Worm (Caenorhabditis elegans) whole organism, L2 larva: ENCODE measurements around the gene T09A5.15.

ENCODE experiments used
- C34F6.9 ChIP-seq: fragments of 150-350 bp; optimal IDR thresholded peaks from 2 replicates; lab custom pipeline; 2014; ENCODE audit warnings: missing biosample characterization, missing genetic modification characterization
- F13H6.1 ChIP-seq: sonication (generic microtip); optimal IDR thresholded peaks from 2 replicates; lab custom pipeline; 2016; ENCODE audit warnings: missing genetic modification characterization, missing compliant biosample characterization
- R02D3.7 ChIP-seq: fragments of 150-350 bp; optimal IDR thresholded peaks from 2 replicates; lab custom pipeline; 2014; ENCODE audit warnings: missing biosample characterization, missing genetic modification characterization
- Y55F3AM.14 ChIP-seq: fragments of 200-800 bp; sonication (Bioruptor generic); optimal IDR thresholded peaks from 2 replicates; lab custom pipeline; 2018; ENCODE audit warnings: mild to moderate bottlenecking, missing genetic modification characterization, missing compliant biosample characterization
- alr-1 ChIP-seq: fragments of 150-350 bp; optimal IDR thresholded peaks from 2 replicates; lab custom pipeline; 2014; ENCODE audit warnings: missing biosample characterization, missing genetic modification characterization
- ama-1 ChIP-seq: fragments of 150-350 bp; optimal IDR thresholded peaks from 2 replicates; lab custom pipeline; 2018; ENCODE audit warnings: inconsistent platforms
- blmp-1 ChIP-seq: sonication (generic microtip); optimal IDR thresholded peaks from 2 replicates; lab custom pipeline; 2017; ENCODE audit warnings: missing genetic modification characterization, mild to moderate bottlenecking, missing compliant biosample characterization, antibody characterized with exemption, moderate library complexity; ENCODE audit not compliant: insufficient read depth
- ceh-16 ChIP-seq: fragments of 150-350 bp; optimal IDR thresholded peaks from 2 replicates; lab custom pipeline; 2014; ENCODE audit warnings: missing biosample characterization, missing genetic modification characterization
- crh-2 ChIP-seq: sonication (generic microtip); optimal IDR thresholded peaks from 2 replicates; lab custom pipeline; 2017; ENCODE audit warnings: missing biosample characterization, missing genetic modification characterization
- egl-27 ChIP-seq: sonication (generic microtip); optimal IDR thresholded peaks from 3 replicates; lab custom pipeline; 2017; ENCODE audit warnings: missing biosample characterization, missing genetic modification reagents, missing genetic modification characterization
- elt-1 ChIP-seq: fragments of 150-350 bp; optimal IDR thresholded peaks from 2 replicates; lab custom pipeline; 2014; ENCODE audit warnings: missing biosample characterization, missing genetic modification characterization
- elt-3 ChIP-seq: sonication (generic microtip); optimal IDR thresholded peaks from 2 replicates; lab custom pipeline; 2017; ENCODE audit warnings: missing biosample characterization, missing genetic modification characterization
- fos-1 ChIP-seq: fragments of 150-350 bp; optimal IDR thresholded peaks from 2 replicates; lab custom pipeline; 2014; ENCODE audit warnings: missing biosample characterization, missing genetic modification characterization
- gmeb-1 ChIP-seq: fragments of 150-350 bp; optimal IDR thresholded peaks from 2 replicates; lab custom pipeline; 2014; ENCODE audit warnings: missing biosample characterization, missing genetic modification characterization
- lin-11 ChIP-seq: fragments of 150-350 bp; sonication (generic microtip); optimal IDR thresholded peaks from 2 replicates; lab custom pipeline; 2014; ENCODE audit warnings: missing biosample characterization, missing genetic modification characterization, inconsistent platforms, mixed read lengths
- lin-13 ChIP-seq: fragments of 150-350 bp; optimal IDR thresholded peaks from 2 replicates; lab custom pipeline; 2014; ENCODE audit warnings: missing biosample characterization, missing genetic modification reagents, missing genetic modification characterization
- lin-39 ChIP-seq: fragments of 150-350 bp; optimal IDR thresholded peaks from 2 replicates; lab custom pipeline; 2014; ENCODE audit warnings: missing biosample characterization, missing genetic modification reagents, missing genetic modification characterization
- lsy-2 ChIP-seq, 2 experiments: fragments of 150-350 bp in 1 of 2; sonication (generic microtip) in 1 of 2; optimal IDR thresholded peaks; 2 replicates each; lab custom pipeline; 2014 to 2017; ENCODE audit warnings: missing biosample characterization in 2 of 2, missing genetic modification characterization in 2 of 2
- mab-5 ChIP-seq: fragments of 150-350 bp; optimal IDR thresholded peaks from 2 replicates; lab custom pipeline; 2014; ENCODE audit warnings: missing biosample characterization, missing genetic modification characterization
- mbf-1 ChIP-seq: sonication (generic microtip); optimal IDR thresholded peaks from 2 replicates; lab custom pipeline; 2017; ENCODE audit warnings: missing biosample characterization, missing genetic modification characterization
- mdl-1 ChIP-seq, 2 experiments: fragments of 150-350 bp in 1 of 2; sonication (generic microtip) in 1 of 2; optimal IDR thresholded peaks; 2 replicates each; lab custom pipeline; 2017; ENCODE audit warnings: missing biosample characterization in 2 of 2, missing genetic modification characterization in 2 of 2
- nhr-10 ChIP-seq: sonication (generic microtip); optimal IDR thresholded peaks from 2 replicates; lab custom pipeline; 2017; ENCODE audit warnings: missing biosample characterization, missing genetic modification characterization
- nhr-11 ChIP-seq: fragments of 150-350 bp; optimal IDR thresholded peaks from 2 replicates; lab custom pipeline; 2014; ENCODE audit warnings: missing biosample characterization, missing genetic modification characterization
- nhr-129 ChIP-seq: fragments of 150-350 bp; optimal IDR thresholded peaks from 2 replicates; lab custom pipeline; 2014; ENCODE audit warnings: missing biosample characterization, missing genetic modification characterization
- nhr-23 ChIP-seq: fragments of 150-350 bp; optimal IDR thresholded peaks from 2 replicates; lab custom pipeline; 2014; ENCODE audit warnings: missing biosample characterization, missing genetic modification reagents, missing genetic modification characterization
- nhr-25 ChIP-seq: fragments of 150-350 bp; sonication (generic microtip); optimal IDR thresholded peaks from 3 replicates; lab custom pipeline; 2014; ENCODE audit warnings: missing biosample characterization, missing genetic modification characterization
- nhr-6 ChIP-seq: fragments of 150-350 bp; optimal IDR thresholded peaks from 2 replicates; lab custom pipeline; 2014; ENCODE audit warnings: missing biosample characterization, missing genetic modification characterization
- nhr-77 ChIP-seq: fragments of 150-350 bp; optimal IDR thresholded peaks from 2 replicates; lab custom pipeline; 2014; ENCODE audit warnings: missing biosample characterization, missing genetic modification characterization
- peb-1 ChIP-seq: fragments of 150-350 bp; optimal IDR thresholded peaks from 2 replicates; lab custom pipeline; 2014; ENCODE audit warnings: missing biosample characterization, missing genetic modification characterization
- sem-4 ChIP-seq: fragments of 150-350 bp; optimal IDR thresholded peaks from 2 replicates; lab custom pipeline; 2014; ENCODE audit warnings: missing biosample characterization, missing genetic modification reagents, missing genetic modification characterization
- skn-1 ChIP-seq: sonication (generic microtip); optimal IDR thresholded peaks from 2 replicates; lab custom pipeline; 2017; ENCODE audit warnings: missing biosample characterization, missing genetic modification characterization
- sma-9 ChIP-seq, 2 experiments: fragments of 150-350 bp in 1 of 2; sonication (generic microtip) in 1 of 2; optimal IDR thresholded peaks; 2 replicates each; lab custom pipeline; 2014 to 2016; ENCODE audit warnings: missing genetic modification characterization in 2 of 2, mild to moderate bottlenecking in 1 of 2, missing biosample characterization in 1 of 2, missing compliant biosample characterization in 1 of 2, missing genetic modification reagents in 1 of 2, moderate library complexity in 1 of 2
- unc-39 ChIP-seq: fragments of 150-350 bp; optimal IDR thresholded peaks from 2 replicates; lab custom pipeline; 2014; ENCODE audit warnings: missing biosample characterization, missing genetic modification characterization
- unc-55 ChIP-seq: fragments of 150-350 bp; sonication (generic microtip); optimal IDR thresholded peaks from 3 replicates; lab custom pipeline; 2014; ENCODE audit warnings: missing biosample characterization, missing genetic modification reagents, missing genetic modification characterization
- unc-62 ChIP-seq: fragments of 150-350 bp; optimal IDR thresholded peaks from 2 replicates; lab custom pipeline; 2014; ENCODE audit warnings: missing biosample characterization, missing genetic modification reagents, missing genetic modification characterization
- zag-1 ChIP-seq: fragments of 150-350 bp; optimal IDR thresholded peaks from 2 replicates; lab custom pipeline; 2014; ENCODE audit warnings: missing biosample characterization, missing genetic modification characterization
- ztf-1 ChIP-seq: fragments of 200-800 bp; sonication (Bioruptor generic); conservative IDR thresholded peaks from 2 replicates; pipeline ENCODE4 v1.3.6; 2022; ENCODE audit warnings: missing genetic modification characterization, missing compliant biosample characterization
- ztf-4 ChIP-seq: fragments of 150-350 bp; optimal IDR thresholded peaks from 2 replicates; lab custom pipeline; 2014; ENCODE audit warnings: missing biosample characterization, missing genetic modification characterization

T09A5.15 gene

DNA sequence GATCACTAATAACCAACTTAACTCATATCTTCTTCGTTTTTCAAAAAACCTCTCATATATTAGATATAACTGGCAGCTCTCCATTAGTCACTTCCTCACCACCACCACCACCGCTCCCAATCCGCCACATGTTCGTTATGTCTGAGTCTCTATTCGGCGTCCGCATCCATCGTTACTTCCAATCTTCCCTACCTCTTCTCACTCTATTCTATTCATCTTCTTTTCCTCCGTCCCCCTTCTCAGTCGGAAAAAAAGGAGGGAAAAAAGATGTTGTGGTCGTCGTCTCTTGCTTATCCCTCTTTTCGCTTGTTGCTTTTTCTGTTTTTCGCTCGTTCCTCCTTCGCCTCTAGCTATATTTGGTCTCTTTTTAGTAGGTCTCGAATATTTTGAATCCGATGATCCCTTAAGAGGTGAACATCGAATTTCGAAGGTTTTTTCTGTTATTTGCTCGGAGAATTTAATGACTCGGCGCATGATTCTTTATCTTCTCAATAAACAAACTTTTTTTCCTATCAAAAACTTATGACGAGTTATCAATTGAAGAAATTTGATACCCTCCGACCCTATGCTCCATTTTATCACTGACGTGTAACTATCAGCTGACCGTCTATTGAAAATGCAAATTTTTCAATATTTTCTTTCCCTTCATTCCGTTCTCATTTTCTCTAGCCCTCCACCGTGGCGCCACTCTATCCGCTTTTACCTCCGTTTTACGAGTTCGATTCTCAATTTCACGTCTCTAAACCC, 34.3 kb downstream of the T09A5.15 start (continued):
- TF ChIP-seq nhr-11 (tag; lab: Kevin White, UChicago): no peak
- peak; percentile 22 for TF ChIP-seq lin-39
- peak; percentile 32 for TF ChIP-seq lin-13 (GFP tag; lab: Kevin White, UChicago)
- no peak for TF ChIP-seq unc-62 (GFP tag; lab: Kevin White, UChicago)

DNA sequence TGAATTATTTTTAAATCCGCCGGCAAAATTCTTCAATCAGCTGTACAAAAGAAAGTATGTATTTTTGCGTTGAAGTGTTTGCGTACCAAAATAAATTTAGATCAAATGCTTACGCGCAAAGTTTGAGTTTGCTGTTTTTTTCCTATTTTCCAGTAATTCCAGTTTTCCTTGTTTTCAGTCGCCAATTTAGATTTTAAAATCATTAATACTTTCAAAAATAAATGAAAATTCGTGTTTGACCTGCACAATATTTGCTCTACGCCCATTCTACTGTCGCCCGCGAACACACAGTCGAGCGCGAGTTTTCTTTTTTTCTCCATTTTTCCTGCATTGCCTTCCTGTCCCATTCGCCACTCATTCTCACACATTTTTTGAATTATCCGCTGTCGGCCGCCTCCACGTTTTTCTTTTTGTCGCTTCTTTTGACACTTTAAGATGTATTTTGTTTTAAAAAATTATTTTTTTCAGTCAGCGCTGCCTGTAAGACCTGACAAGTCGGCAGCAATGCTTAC, 35.1 kb downstream of the T09A5.15 start, which contains the start of gene ptc-1:
Gene ptc-1, plus strand, starts transcription at position 462 of the 512 bp plus-strand sequence.
- TF ChIP-seq skn-1 (tag; lab: Kevin White, UChicago): no peak
- TF ChIP-seq unc-55 (GFP tag; lab: Kevin White, UChicago): no peak
- no peak for TF ChIP-seq peb-1
- TF ChIP-seq nhr-77: no peak
- TF ChIP-seq gmeb-1: no peak
- no peak for TF ChIP-seq crh-2 (tag; lab: Kevin White, UChicago)
- no peak for TF ChIP-seq nhr-10 (tag; lab: Kevin White, UChicago)
- no peak for TF ChIP-seq nhr-6 (tag; lab: Kevin White, UChicago)
- no peak for TF ChIP-seq F13H6.1 (tag; lab: Kevin White, UChicago)
- no peak for TF ChIP-seq unc-62 (GFP tag; lab: Kevin White, UChicago)
- no peak for TF ChIP-seq elt-3 (tag; lab: Kevin White, UChicago)
- no peak for TF ChIP-seq C34F6.9 (tag; lab: Kevin White, UChicago)
- TF ChIP-seq R02D3.7: no peak
- TF ChIP-seq fos-1 (tag; lab: Kevin White, UChicago): no peak
- no peak for TF ChIP-seq egl-27 (tag; lab: Kevin White, UChicago)

DNA sequence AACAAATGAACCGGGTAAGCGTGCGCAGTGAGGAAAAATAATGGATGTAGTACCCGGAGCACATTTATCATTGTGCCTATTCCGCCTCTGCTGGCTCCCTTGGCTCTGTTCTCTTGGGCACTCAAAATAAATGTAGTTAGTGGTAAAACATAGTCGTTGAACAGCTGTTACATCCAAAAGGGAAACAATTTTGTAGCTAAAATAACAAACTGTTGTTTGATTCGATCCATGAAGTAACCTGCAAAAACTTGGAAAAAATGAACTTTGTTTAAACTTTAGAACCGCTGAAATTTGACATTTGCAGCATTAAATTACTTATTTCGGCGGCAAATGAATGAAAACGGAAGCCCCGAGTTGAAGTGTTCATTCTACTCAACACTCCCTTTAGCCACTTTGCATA, 35.9 kb downstream of the T09A5.15 start:
- TF ChIP-seq egl-27 (tag; lab: Kevin White, UChicago) (no peak), sma-9 (GFP tag; optimal IDR thresholded peaks at IDR 0.05; lab: Kevin White, UChicago) (peak; percentile 13), sma-9 (tag; optimal IDR thresholded peaks at IDR 0.05; lab: Kevin White, UChicago) (no peak), ama-1 (lab: Kevin White, UChicago) (no peak), mdl-1 (tag; optimal IDR thresholded peaks at IDR 0.05; lab: Kevin White, UChicago) (no peak)

- TF ChIP-seq elt-3 (tag; lab: Kevin White, UChicago) (no peak), lsy-2 (tag; optimal IDR thresholded peaks at IDR 0.05; lab: Kevin White, UChicago) (peak in 1 of 2 experiments; percentile 24), C34F6.9 (tag; lab: Kevin White, UChicago) (peak; percentile 28), F13H6.1 (tag; lab: Kevin White, UChicago) (no peak), zag-1 (tag; lab: Kevin White, UChicago) (no peak), lin-39 (no peak), elt-1 (no peak), R02D3.7 (no peak), blmp-1 (tag; lab: Kevin White, UChicago) (no peak), sem-4 (tag; lab: Kevin White, UChicago) (no peak), alr-1 (tag; lab: Kevin White, UChicago) (no peak), mbf-1 (no peak), egl-27 (tag; lab: Kevin White, UChicago) (no peak), ztf-4 (tag; lab: Kevin White, UChicago) (no peak), unc-39 (no peak), nhr-6 (tag; lab: Kevin White, UChicago) (no peak), mdl-1 (tag; optimal IDR thresholded peaks at IDR 0.05; lab: Kevin White, UChicago) (no peak), gmeb-1 (no peak), nhr-129 (tag; lab: Kevin White, UChicago) (peak; percentile 49), mab-5 (tag; lab: Kevin White, UChicago) (no peak)
- TF ChIP-seq, all 48 proteins: peak for 3
These were observed 37.4 kb downstream of the T09A5.15 start for ce11 chrII:7895190-7895589.

DNA sequence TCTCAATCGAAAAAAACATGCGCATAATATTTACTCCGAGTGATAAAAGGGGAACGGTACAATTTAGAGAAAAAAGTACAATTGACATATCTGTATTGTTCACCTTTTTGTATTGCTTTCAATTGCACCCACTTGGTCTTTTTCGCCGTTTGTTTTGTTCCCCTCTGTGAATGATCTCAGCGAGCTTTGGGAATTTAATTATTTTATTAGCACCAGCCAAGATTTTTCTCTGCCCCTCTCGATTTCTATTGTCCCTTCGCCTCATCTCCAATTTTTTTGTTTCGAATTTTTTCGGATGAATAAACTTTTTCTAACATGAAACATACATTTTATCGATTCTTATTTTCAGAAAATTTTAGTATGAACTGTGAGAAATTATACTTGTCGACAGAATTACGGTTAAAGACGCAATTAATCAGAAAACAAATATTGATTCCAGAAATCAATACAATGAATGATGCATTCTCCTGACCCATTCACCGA, 42.5 kb downstream of the T09A5.15 start, which contains the start of gene rev-1:
Gene rev-1, plus strand, starts transcription at position 433 of the 483 bp plus-strand sequence.
- no peak for TF ChIP-seq mdl-1 (tag; optimal IDR thresholded peaks at IDR 0.05; lab: Kevin White, UChicago)
- no peak for TF ChIP-seq nhr-23
- no peak for TF ChIP-seq ceh-16
- no peak for TF ChIP-seq unc-55 (GFP tag; lab: Kevin White, UChicago)
- TF ChIP-seq elt-3 (tag; lab: Kevin White, UChicago): no peak
- TF ChIP-seq egl-27 (tag; lab: Kevin White, UChicago): no peak
- no peak for TF ChIP-seq nhr-25 (tag; lab: Kevin White, UChicago)
- no peak for TF ChIP-seq lin-11 (tag; lab: Kevin White, UChicago)
- TF ChIP-seq sma-9 (GFP tag; optimal IDR thresholded peaks at IDR 0.05; lab: Kevin White, UChicago): no peak
- TF ChIP-seq sma-9 (tag; optimal IDR thresholded peaks at IDR 0.05; lab: Kevin White, UChicago): no peak
- no peak for TF ChIP-seq lsy-2 (tag; optimal IDR thresholded peaks at IDR 0.05; lab: Kevin White, UChicago)
- no peak for TF ChIP-seq gmeb-1
- no peak for TF ChIP-seq crh-2 (tag; lab: Kevin White, UChicago)
- no peak for TF ChIP-seq lin-13 (GFP tag; lab: Kevin White, UChicago)
- no peak for TF ChIP-seq Y55F3AM.14 (GFP tag; lab: Kevin White, UChicago)
- TF ChIP-seq nhr-11 (tag; lab: Kevin White, UChicago): no peak
- TF ChIP-seq ztf-1 (GFP tag; lab: Robert Waterston, UW): no peak
